Worm (Caenorhabditis elegans) whole organism, L2 larva: ENCODE results near the gene mbk-1.

ENCODE experiments used
- R02D3.7 ChIP-seq: fragments of 150-350 bp; optimal IDR thresholded peaks from 2 replicates; lab custom pipeline; 2014; ENCODE audit warnings: missing biosample characterization, missing genetic modification characterization
- ceh-82 ChIP-seq: fragments of 150-350 bp; optimal IDR thresholded peaks from 2 replicates; lab custom pipeline; 2014; ENCODE audit warnings: missing biosample characterization, missing genetic modification characterization
- nhr-11 ChIP-seq: fragments of 150-350 bp; optimal IDR thresholded peaks from 2 replicates; lab custom pipeline; 2014; ENCODE audit warnings: missing biosample characterization, missing genetic modification characterization
- nhr-12 ChIP-seq: fragments of 150-350 bp; optimal IDR thresholded peaks from 2 replicates; lab custom pipeline; 2014; ENCODE audit warnings: missing biosample characterization, missing genetic modification characterization
- nhr-23 ChIP-seq: fragments of 150-350 bp; optimal IDR thresholded peaks from 2 replicates; lab custom pipeline; 2014; ENCODE audit warnings: missing biosample characterization, missing genetic modification reagents, missing genetic modification characterization
- nhr-237 ChIP-seq: fragments of 150-350 bp; optimal IDR thresholded peaks from 2 replicates; lab custom pipeline; 2014; ENCODE audit warnings: missing biosample characterization, missing genetic modification characterization
- unc-39 ChIP-seq: fragments of 150-350 bp; optimal IDR thresholded peaks from 2 replicates; lab custom pipeline; 2014; ENCODE audit warnings: missing biosample characterization, missing genetic modification characterization
- unc-55 ChIP-seq: fragments of 150-350 bp; sonication (generic microtip); optimal IDR thresholded peaks from 3 replicates; lab custom pipeline; 2014; ENCODE audit warnings: missing biosample characterization, missing genetic modification reagents, missing genetic modification characterization
- unc-62 ChIP-seq: fragments of 150-350 bp; optimal IDR thresholded peaks from 2 replicates; lab custom pipeline; 2014; ENCODE audit warnings: missing biosample characterization, missing genetic modification reagents, missing genetic modification characterization

DNA sequence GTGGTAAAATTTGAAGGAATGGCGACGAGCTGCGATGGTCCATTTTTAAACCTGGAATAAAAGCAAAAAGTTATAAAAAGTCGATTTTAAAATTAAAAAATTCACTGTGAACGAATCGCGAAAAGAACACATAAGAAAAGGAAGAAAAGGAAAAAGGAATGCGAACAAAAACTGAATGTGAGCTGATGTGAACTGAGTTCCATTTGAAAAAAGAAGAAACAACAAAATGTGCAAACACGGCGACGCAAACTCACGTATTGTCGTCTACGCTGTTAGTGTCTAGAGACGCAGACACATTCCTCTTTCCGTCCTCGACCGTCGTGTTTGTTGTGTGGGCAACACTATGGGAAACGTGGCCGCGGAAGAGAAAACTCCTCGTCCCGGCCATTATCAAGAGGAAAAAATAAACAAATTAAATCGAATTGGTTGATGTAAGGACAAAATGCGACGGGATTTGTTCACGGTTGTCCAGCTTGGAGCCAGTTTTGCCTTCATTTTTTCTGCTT is 29.4 kb upstream of the mbk-1 start, which contains the start of the genes C27C12.1 and C27C12.4:
- no peak for TF ChIP-seq nhr-237 (tag; lab: Kevin White, UChicago)
- peak; percentile 36 for TF ChIP-seq ceh-82 (tag; lab: Kevin White, UChicago)
- TF ChIP-seq nhr-23 (tag; lab: Kevin White, UChicago): no peak
- no peak for TF ChIP-seq nhr-11 (tag; lab: Kevin White, UChicago)
- no peak for TF ChIP-seq unc-62
- no peak for TF ChIP-seq nhr-12
- peak; percentile 11 for TF ChIP-seq R02D3.7
- no peak for TF ChIP-seq unc-39 (tag; lab: Kevin White, UChicago)
- peak; percentile 96 for TF ChIP-seq unc-55 (GFP tag; lab: Kevin White, UChicago)
